Worm (Caenorhabditis elegans) whole organism, L1 larva: ENCODE results near the gene K08D8.12.

Experiments
- C16A3.4 ChIP-seq: fragments of 150-350 bp; optimal IDR thresholded peaks from 2 replicates; lab custom pipeline; 2014; ENCODE audit warnings: missing biosample characterization, missing genetic modification characterization
- F16B12.6 ChIP-seq: fragments of 150-350 bp; optimal IDR thresholded peaks from 2 replicates; lab custom pipeline; 2014; ENCODE audit warnings: missing biosample characterization, missing genetic modification characterization
- Y116A8C.19 ChIP-seq: sonication (generic microtip); optimal IDR thresholded peaks from 2 replicates; lab custom pipeline; 2016; ENCODE audit warnings: missing compliant biosample characterization, missing genetic modification characterization, borderline replicate concordance
- aly-2 ChIP-seq: fragments of 150-350 bp; optimal IDR thresholded peaks from 2 replicates; lab custom pipeline; 2014; ENCODE audit warnings: missing biosample characterization, missing genetic modification characterization
- ama-1 ChIP-seq: fragments of 150-350 bp; optimal IDR thresholded peaks from 2 replicates; lab custom pipeline; 2014
- ceh-8 ChIP-seq: fragments of 200-800 bp; sonication (Bioruptor generic); optimal IDR thresholded peaks from 2 replicates; lab custom pipeline; 2018; ENCODE audit warnings: mild to moderate bottlenecking, missing genetic modification characterization, moderate library complexity, missing compliant biosample characterization
- ceh-82 ChIP-seq, 3 experiments: fragments of 150-350 bp in 1 of 3; sonication (generic microtip) in 2 of 3; optimal IDR thresholded peaks; 2 replicates each; lab custom pipeline; 2014 to 2017; ENCODE audit warnings: missing biosample characterization in 3 of 3, missing genetic modification characterization in 3 of 3
- ceh-88 ChIP-seq: fragments of 200-800 bp; sonication (Bioruptor generic); IDR thresholded peaks from 2 replicates; pipeline ENCODE4 v1.3.6; 2022; ENCODE audit warnings: missing genetic modification characterization, missing compliant biosample characterization
- ceh-90 ChIP-seq: sonication (generic microtip); optimal IDR thresholded peaks from 2 replicates; lab custom pipeline; 2016; ENCODE audit warnings: missing genetic modification characterization, missing compliant biosample characterization
- ces-1 ChIP-seq: fragments of 150-350 bp; optimal IDR thresholded peaks from 2 replicates; lab custom pipeline; 2014; ENCODE audit warnings: missing biosample characterization, missing genetic modification reagents, missing genetic modification characterization
- dsc-1 ChIP-seq: sonication (generic microtip); optimal IDR thresholded peaks from 2 replicates; lab custom pipeline; 2016; ENCODE audit warnings: mild to moderate bottlenecking, missing genetic modification characterization, missing compliant biosample characterization
- efl-1 ChIP-seq, 4 experiments: fragments of 150-350 bp; optimal IDR thresholded peaks in 3 of 4; peaks in 1 of 4; 1 replicate in 1 of 4; 2 replicates in 3 of 4; lab custom pipeline; 2014; ENCODE audit warnings: missing biosample characterization in 2 of 4, missing genetic modification characterization in 2 of 4, missing genetic modification reagents in 2 of 4
- efl-3 ChIP-seq: fragments of 200-800 bp; sonication (Bioruptor generic); optimal IDR thresholded peaks from 2 replicates; lab custom pipeline; 2018; ENCODE audit warnings: mild to moderate bottlenecking, missing genetic modification characterization, missing compliant biosample characterization
- egl-13 ChIP-seq: sonication (generic microtip); optimal IDR thresholded peaks from 2 replicates; lab custom pipeline; 2016; ENCODE audit warnings: missing genotype, missing genetic modification reagents, missing genetic modification characterization, missing compliant biosample characterization
- elt-2 ChIP-seq: sonication (generic microtip); optimal IDR thresholded peaks from 2 replicates; lab custom pipeline; 2016; ENCODE audit warnings: missing genetic modification characterization, mild to moderate bottlenecking, inconsistent platforms, missing compliant biosample characterization, missing genetic modification reagents
- fkh-10 ChIP-seq: sonication (generic microtip); optimal IDR thresholded peaks from 2 replicates; lab custom pipeline; 2017; ENCODE audit warnings: missing biosample characterization, missing genetic modification reagents, missing genetic modification characterization
- fkh-4 ChIP-seq: sonication (generic microtip); optimal IDR thresholded peaks from 2 replicates; lab custom pipeline; 2016; ENCODE audit warnings: missing compliant biosample characterization, missing genetic modification characterization, borderline replicate concordance
- hpl-2 ChIP-seq: fragments of 150-350 bp; optimal IDR thresholded peaks from 2 replicates; lab custom pipeline; 2014; ENCODE audit warnings: missing biosample characterization, missing genetic modification reagents, missing genetic modification characterization
- jun-1 ChIP-seq: fragments of 150-350 bp; optimal IDR thresholded peaks from 2 replicates; lab custom pipeline; 2014; ENCODE audit warnings: missing biosample characterization, missing genetic modification reagents, missing genetic modification characterization
- lin-14 ChIP-seq: fragments of 200-800 bp; sonication (Bioruptor generic); optimal IDR thresholded peaks from 2 replicates; lab custom pipeline; 2018; ENCODE audit warnings: mild to moderate bottlenecking, missing genetic modification characterization, moderate library complexity, missing compliant biosample characterization
- lin-15B ChIP-seq: fragments of 150-350 bp; sonication (generic microtip); optimal IDR thresholded peaks from 3 replicates; lab custom pipeline; 2014; ENCODE audit warnings: missing biosample characterization, missing genetic modification characterization
- lin-35 ChIP-seq, 2 experiments: fragments of 150-350 bp; optimal IDR thresholded peaks; 2 replicates each; lab custom pipeline; 2014; ENCODE audit warnings: missing biosample characterization in 2 of 2, missing genetic modification characterization in 2 of 2, missing genetic modification reagents in 2 of 2
- lin-39 ChIP-seq: fragments of 150-350 bp; optimal IDR thresholded peaks from 2 replicates; lab custom pipeline; 2014; ENCODE audit warnings: missing biosample characterization, missing genetic modification reagents, missing genetic modification characterization
- lir-3 ChIP-seq: sonication (generic microtip); optimal IDR thresholded peaks from 2 replicates; lab custom pipeline; 2016; ENCODE audit warnings: mild to moderate bottlenecking, missing genetic modification characterization, moderate library complexity, missing compliant biosample characterization; ENCODE audit not compliant: poor library complexity
- lsy-2 ChIP-seq, 2 experiments: fragments of 150-350 bp; optimal IDR thresholded peaks; 2 replicates each; lab custom pipeline; 2014; ENCODE audit warnings: missing biosample characterization in 2 of 2, missing genetic modification characterization in 2 of 2
- mdl-1 ChIP-seq, 2 experiments: fragments of 150-350 bp; optimal IDR thresholded peaks; 2 replicates each; lab custom pipeline; 2014 to 2017; ENCODE audit warnings: missing biosample characterization in 2 of 2, missing genetic modification characterization in 2 of 2, inconsistent platforms in 1 of 2
- mef-2 ChIP-seq: fragments of 150-350 bp; optimal IDR thresholded peaks from 2 replicates; lab custom pipeline; 2014; ENCODE audit warnings: missing biosample characterization, missing genetic modification characterization
- nhr-20 ChIP-seq: sonication (generic microtip); optimal IDR thresholded peaks from 2 replicates; lab custom pipeline; 2016; ENCODE audit warnings: mild to moderate bottlenecking, missing genetic modification characterization, missing compliant biosample characterization
- nhr-237 ChIP-seq: fragments of 150-350 bp; optimal IDR thresholded peaks from 2 replicates; lab custom pipeline; 2014; ENCODE audit warnings: missing biosample characterization, missing genetic modification characterization
- nhr-47 ChIP-seq: sonication (generic microtip); optimal IDR thresholded peaks from 2 replicates; lab custom pipeline; 2016; ENCODE audit warnings: mild to moderate bottlenecking, missing genetic modification characterization, moderate library complexity, missing compliant biosample characterization
- nhr-76 ChIP-seq: sonication (generic microtip); optimal IDR thresholded peaks from 2 replicates; lab custom pipeline; 2017; ENCODE audit warnings: missing biosample characterization, missing genetic modification characterization
- nhr-84 ChIP-seq: sonication (generic microtip); optimal IDR thresholded peaks from 2 replicates; lab custom pipeline; 2017; ENCODE audit warnings: missing biosample characterization, missing genetic modification characterization
- nhr-85 ChIP-seq: sonication (generic microtip); peaks from one replicate; lab custom pipeline; 2016; ENCODE audit warnings: missing genetic modification characterization, inconsistent platforms, missing compliant biosample characterization
- pax-3 ChIP-seq: fragments of 200-800 bp; sonication (Bioruptor generic); optimal IDR thresholded peaks from 2 replicates; lab custom pipeline; 2018; ENCODE audit warnings: mild to moderate bottlenecking, missing genetic modification characterization, moderate library complexity, missing compliant biosample characterization
- rnt-1 ChIP-seq: sonication (generic microtip); optimal IDR thresholded peaks from 2 replicates; lab custom pipeline; 2016; ENCODE audit warnings: mild to moderate bottlenecking, missing genetic modification characterization, moderate library complexity, missing compliant biosample characterization
- snu-23 ChIP-seq: sonication (generic microtip); optimal IDR thresholded peaks from 2 replicates; lab custom pipeline; 2016; ENCODE audit warnings: missing genetic modification characterization, missing compliant biosample characterization
- sup-37 ChIP-seq: fragments of 200-800 bp; sonication (Bioruptor generic); optimal IDR thresholded peaks from 2 replicates; lab custom pipeline; 2018; ENCODE audit warnings: mild to moderate bottlenecking, missing genetic modification characterization, missing compliant biosample characterization
- swsn-7 ChIP-seq: sonication (generic microtip); optimal IDR thresholded peaks from 2 replicates; lab custom pipeline; 2016; ENCODE audit warnings: missing genetic modification characterization, missing compliant biosample characterization
- tbx-2 ChIP-seq: sonication (generic microtip); optimal IDR thresholded peaks from 2 replicates; lab custom pipeline; 2016; ENCODE audit warnings: missing genetic modification characterization, missing compliant biosample characterization
- unc-30 ChIP-seq: sonication (generic microtip); optimal IDR thresholded peaks from 2 replicates; lab custom pipeline; 2017; ENCODE audit warnings: missing biosample characterization, missing genetic modification characterization
- unc-62 ChIP-seq: fragments of 150-350 bp; optimal IDR thresholded peaks from 2 replicates; lab custom pipeline; 2014; ENCODE audit warnings: missing biosample characterization, missing genetic modification reagents, missing genetic modification characterization
- unc-86 ChIP-seq: sonication (generic microtip); optimal IDR thresholded peaks from 2 replicates; lab custom pipeline; 2016; ENCODE audit warnings: missing genetic modification characterization, missing compliant biosample characterization
- vab-15 ChIP-seq: sonication (generic microtip); optimal IDR thresholded peaks from 2 replicates; lab custom pipeline; 2017; ENCODE audit warnings: missing genotype, mild to moderate bottlenecking, missing genetic modification characterization, missing compliant biosample characterization
- xbp-1 ChIP-seq: sonication (generic microtip); optimal IDR thresholded peaks from 2 replicates; lab custom pipeline; 2016; ENCODE audit warnings: missing genetic modification characterization, missing compliant biosample characterization
- zip-4 ChIP-seq: fragments of 200-800 bp; sonication (Bioruptor generic); optimal IDR thresholded peaks from 2 replicates; lab custom pipeline; 2018; ENCODE audit warnings: mild to moderate bottlenecking, missing genetic modification characterization, moderate library complexity, missing compliant biosample characterization
- ztf-11 ChIP-seq, 2 experiments: sonication (generic microtip); optimal IDR thresholded peaks; 2 replicates each; lab custom pipeline; 2016 to 2017; ENCODE audit warnings: missing genetic modification characterization in 2 of 2, missing biosample characterization in 1 of 2, missing compliant biosample characterization in 1 of 2
- ztf-4 ChIP-seq: fragments of 150-350 bp; optimal IDR thresholded peaks from 2 replicates; lab custom pipeline; 2014; ENCODE audit warnings: missing biosample characterization, missing genetic modification characterization

The K08D8.12 gene

ce11 chrIV:12894996-12895395, 1.7 kb downstream of the K08D8.12 start, which contains the start of gene K08D8.11:
TSS of gene K08D8.11 (plus strand) at chrIV:12895296.
- no peak for TF ChIP-seq nhr-47 (tag; lab: Kevin White, UChicago)
- no peak for TF ChIP-seq ceh-82 (tag; optimal IDR thresholded peaks at IDR 0.05; lab: Kevin White, UChicago)
- no peak for TF ChIP-seq C16A3.4 (tag; lab: Kevin White, UChicago)
- TF ChIP-seq efl-1 (optimal IDR thresholded peaks at IDR 0.05; lab: Kevin White, UChicago), result no peak
- TF ChIP-seq efl-1 (GFP tag; optimal IDR thresholded peaks at IDR 0.05 in 1 of 2; lab: Kevin White, UChicago), result no peak
- TF ChIP-seq lin-14, result no peak
- TF ChIP-seq nhr-237, result no peak
- no peak for TF ChIP-seq aly-2 (tag; lab: Kevin White, UChicago)
- no peak for TF ChIP-seq ces-1 (GFP tag; lab: Kevin White, UChicago)
- TF ChIP-seq nhr-85 (tag; lab: Kevin White, UChicago), result no peak
- TF ChIP-seq fkh-10 (GFP tag; lab: Kevin White, UChicago), result no peak
- no peak for TF ChIP-seq lsy-2 (tag; optimal IDR thresholded peaks at IDR 0.05; lab: Kevin White, UChicago)
- TF ChIP-seq mef-2, result no peak
- TF ChIP-seq tbx-2 (tag; lab: Kevin White, UChicago), result no peak
- TF ChIP-seq hpl-2 (GFP tag; lab: Kevin White, UChicago), result no peak
- TF ChIP-seq mdl-1 (tag; optimal IDR thresholded peaks at IDR 0.05; lab: Kevin White, UChicago), result no peak
- TF ChIP-seq nhr-84 (tag; lab: Kevin White, UChicago), result no peak
- TF ChIP-seq ztf-4 (tag; lab: Kevin White, UChicago), result no peak
- no peak for TF ChIP-seq ceh-8 (GFP tag; lab: Kevin White, UChicago)
- no peak for TF ChIP-seq ceh-88 (GFP tag; lab: Robert Waterston, UW)
- TF ChIP-seq nhr-20, result no peak

- TF ChIP-seq fkh-4 (tag; lab: Kevin White, UChicago), result no peak
- TF ChIP-seq rnt-1 (tag; lab: Kevin White, UChicago), result no peak
- TF ChIP-seq lin-35 (GFP tag; optimal IDR thresholded peaks at IDR 0.05; lab: Kevin White, UChicago), result peak in 1 of 2 experiments; percentile 24
- TF ChIP-seq elt-2 (tag; lab: Kevin White, UChicago), result peak; percentile 58
- TF ChIP-seq lin-15B (tag; lab: Kevin White, UChicago), result no peak
- TF ChIP-seq ceh-90, result no peak
- TF ChIP-seq unc-86 (tag; lab: Kevin White, UChicago), result no peak
- TF ChIP-seq xbp-1 (tag; lab: Kevin White, UChicago), result no peak
- TF ChIP-seq vab-15, result no peak
- no peak for TF ChIP-seq efl-3 (GFP tag; lab: Kevin White, UChicago)
- no peak for TF ChIP-seq swsn-7
- TF ChIP-seq ztf-11 (tag; optimal IDR thresholded peaks at IDR 0.05; lab: Kevin White, UChicago), result no peak
- TF ChIP-seq efl-1 (optimal IDR thresholded peaks at IDR 0.05; lab: Kevin White, UChicago), result no peak
- no peak for TF ChIP-seq efl-1 (GFP tag; optimal IDR thresholded peaks at IDR 0.05 in 1 of 2; lab: Kevin White, UChicago)
- TF ChIP-seq egl-13 (tag; lab: Kevin White, UChicago), result no peak
- no peak for TF ChIP-seq Y116A8C.19 (tag; lab: Kevin White, UChicago)
- TF ChIP-seq dsc-1, result no peak
Observed at ce11 chrIV:12896371-12896882, 3.2 kb downstream of the K08D8.12 start, which contains the start of gene K08D8.7. TSS of gene K08D8.7 (plus strand) at chrIV:12896832.

- TF ChIP-seq pax-3 (tag; lab: Kevin White, UChicago), result no peak
- TF ChIP-seq lir-3, result no peak
- TF ChIP-seq jun-1 (tag; lab: Kevin White, UChicago), result no peak
- TF ChIP-seq F16B12.6 (tag; lab: Kevin White, UChicago), result no peak
- no peak for TF ChIP-seq nhr-76 (tag; lab: Kevin White, UChicago)
- no peak for TF ChIP-seq ztf-11 (tag; optimal IDR thresholded peaks at IDR 0.05; lab: Kevin White, UChicago)
- TF ChIP-seq zip-4, result no peak
- no peak for TF ChIP-seq elt-2 (tag; lab: Kevin White, UChicago)
- TF ChIP-seq unc-30 (tag; lab: Kevin White, UChicago), result no peak
- TF ChIP-seq unc-62 (GFP tag; lab: Kevin White, UChicago), result no peak
- no peak for TF ChIP-seq sup-37
- no peak for TF ChIP-seq ama-1 (lab: Kevin White, UChicago)
- TF ChIP-seq snu-23 (GFP tag; lab: Kevin White, UChicago), result no peak
- TF ChIP-seq lin-39 (tag; lab: Kevin White, UChicago), result no peak
- TF ChIP-seq nhr-84 (tag; lab: Kevin White, UChicago), result no peak
Observed at ce11 chrIV:12897146-12897545, 3.9 kb downstream of the K08D8.12 start.
